Worm (Caenorhabditis elegans) whole organism, L1 larva: ENCODE measurements around the gene npr-32.

ENCODE experiments used
- C16A3.4 ChIP-seq: fragments of 150-350 bp; optimal IDR thresholded peaks from 2 replicates; lab custom pipeline; 2014; ENCODE audit warnings: missing biosample characterization, missing genetic modification characterization
- Y116A8C.19 ChIP-seq: sonication (generic microtip); optimal IDR thresholded peaks from 2 replicates; lab custom pipeline; 2016; ENCODE audit warnings: missing compliant biosample characterization, missing genetic modification characterization, borderline replicate concordance
- alr-1 ChIP-seq: fragments of 200-800 bp; sonication (Bioruptor generic); optimal IDR thresholded peaks from 2 replicates; lab custom pipeline; 2018; ENCODE audit warnings: borderline replicate concordance, mild to moderate bottlenecking, missing genetic modification characterization, missing compliant biosample characterization
- blmp-1 ChIP-seq: fragments of 150-350 bp; optimal IDR thresholded peaks from 2 replicates; lab custom pipeline; 2014; ENCODE audit warnings: missing biosample characterization, missing genetic modification characterization
- ceh-8 ChIP-seq: fragments of 200-800 bp; sonication (Bioruptor generic); optimal IDR thresholded peaks from 2 replicates; lab custom pipeline; 2018; ENCODE audit warnings: mild to moderate bottlenecking, missing genetic modification characterization, moderate library complexity, missing compliant biosample characterization
- ceh-82 ChIP-seq, 3 experiments: fragments of 150-350 bp in 1 of 3; sonication (generic microtip) in 2 of 3; optimal IDR thresholded peaks; 2 replicates each; lab custom pipeline; 2014 to 2017; ENCODE audit warnings: missing biosample characterization in 3 of 3, missing genetic modification characterization in 3 of 3
- ceh-88 ChIP-seq: fragments of 200-800 bp; sonication (Bioruptor generic); IDR thresholded peaks from 2 replicates; pipeline ENCODE4 v1.3.6; 2022; ENCODE audit warnings: missing genetic modification characterization, missing compliant biosample characterization
- dsc-1 ChIP-seq: sonication (generic microtip); optimal IDR thresholded peaks from 2 replicates; lab custom pipeline; 2016; ENCODE audit warnings: mild to moderate bottlenecking, missing genetic modification characterization, missing compliant biosample characterization
- elt-2 ChIP-seq: sonication (generic microtip); optimal IDR thresholded peaks from 2 replicates; lab custom pipeline; 2016; ENCODE audit warnings: missing genetic modification characterization, mild to moderate bottlenecking, inconsistent platforms, missing compliant biosample characterization, missing genetic modification reagents
- ets-5 ChIP-seq: fragments of 200-800 bp; sonication (Bioruptor generic); IDR thresholded peaks from 2 replicates; pipeline ENCODE4 v1.3.6; 2022; ENCODE audit warnings: missing genetic modification characterization, missing compliant biosample characterization
- grh-1 ChIP-seq: fragments of 200-800 bp; sonication (Bioruptor generic); IDR thresholded peaks from 2 replicates; pipeline ENCODE4 v1.3.6; 2022; ENCODE audit warnings: missing genetic modification reagents, missing genetic modification characterization, missing compliant biosample characterization
- hpl-2 ChIP-seq: fragments of 150-350 bp; optimal IDR thresholded peaks from 2 replicates; lab custom pipeline; 2014; ENCODE audit warnings: missing biosample characterization, missing genetic modification reagents, missing genetic modification characterization
- jun-1 ChIP-seq: fragments of 150-350 bp; optimal IDR thresholded peaks from 2 replicates; lab custom pipeline; 2014; ENCODE audit warnings: missing biosample characterization, missing genetic modification reagents, missing genetic modification characterization
- lin-13 ChIP-seq: fragments of 150-350 bp; optimal IDR thresholded peaks from 2 replicates; lab custom pipeline; 2014; ENCODE audit warnings: missing biosample characterization, missing genetic modification reagents, missing genetic modification characterization
- lin-14 ChIP-seq: fragments of 200-800 bp; sonication (Bioruptor generic); optimal IDR thresholded peaks from 2 replicates; lab custom pipeline; 2018; ENCODE audit warnings: mild to moderate bottlenecking, missing genetic modification characterization, moderate library complexity, missing compliant biosample characterization
- lin-15B ChIP-seq: fragments of 150-350 bp; sonication (generic microtip); optimal IDR thresholded peaks from 3 replicates; lab custom pipeline; 2014; ENCODE audit warnings: missing biosample characterization, missing genetic modification characterization
- lin-39 ChIP-seq: fragments of 150-350 bp; optimal IDR thresholded peaks from 2 replicates; lab custom pipeline; 2014; ENCODE audit warnings: missing biosample characterization, missing genetic modification reagents, missing genetic modification characterization
- lir-3 ChIP-seq: sonication (generic microtip); optimal IDR thresholded peaks from 2 replicates; lab custom pipeline; 2016; ENCODE audit warnings: mild to moderate bottlenecking, missing genetic modification characterization, moderate library complexity, missing compliant biosample characterization; ENCODE audit not compliant: poor library complexity
- lsy-2 ChIP-seq, 2 experiments: fragments of 150-350 bp; optimal IDR thresholded peaks; 2 replicates each; lab custom pipeline; 2014; ENCODE audit warnings: missing biosample characterization in 2 of 2, missing genetic modification characterization in 2 of 2
- mab-9 ChIP-seq: fragments of 200-800 bp; sonication (Bioruptor generic); IDR thresholded peaks from 2 replicates; pipeline ENCODE4 v1.3.6; 2022; ENCODE audit warnings: missing genetic modification reagents, missing genetic modification characterization, missing compliant biosample characterization
- nhr-12 ChIP-seq: sonication (generic microtip); optimal IDR thresholded peaks from 2 replicates; lab custom pipeline; 2017; ENCODE audit warnings: missing biosample characterization, missing genetic modification characterization
- nhr-47 ChIP-seq: sonication (generic microtip); optimal IDR thresholded peaks from 2 replicates; lab custom pipeline; 2016; ENCODE audit warnings: mild to moderate bottlenecking, missing genetic modification characterization, moderate library complexity, missing compliant biosample characterization
- nhr-76 ChIP-seq: sonication (generic microtip); optimal IDR thresholded peaks from 2 replicates; lab custom pipeline; 2017; ENCODE audit warnings: missing biosample characterization, missing genetic modification characterization
- nhr-77 ChIP-seq: fragments of 150-350 bp; optimal IDR thresholded peaks from 2 replicates; lab custom pipeline; 2014; ENCODE audit warnings: missing biosample characterization, missing genetic modification characterization
- nhr-84 ChIP-seq: sonication (generic microtip); optimal IDR thresholded peaks from 2 replicates; lab custom pipeline; 2017; ENCODE audit warnings: missing biosample characterization, missing genetic modification characterization
- pax-3 ChIP-seq: fragments of 200-800 bp; sonication (Bioruptor generic); optimal IDR thresholded peaks from 2 replicates; lab custom pipeline; 2018; ENCODE audit warnings: mild to moderate bottlenecking, missing genetic modification characterization, moderate library complexity, missing compliant biosample characterization
- rnt-1 ChIP-seq: sonication (generic microtip); optimal IDR thresholded peaks from 2 replicates; lab custom pipeline; 2016; ENCODE audit warnings: mild to moderate bottlenecking, missing genetic modification characterization, moderate library complexity, missing compliant biosample characterization
- snpc-4 ChIP-seq: fragments of 150-350 bp; optimal IDR thresholded peaks from 2 replicates; lab custom pipeline; 2014; ENCODE audit warnings: missing biosample characterization, missing genetic modification characterization
- snu-23 ChIP-seq: sonication (generic microtip); optimal IDR thresholded peaks from 2 replicates; lab custom pipeline; 2016; ENCODE audit warnings: missing genetic modification characterization, missing compliant biosample characterization
- sox-4 ChIP-seq: sonication (generic microtip); optimal IDR thresholded peaks from 2 replicates; lab custom pipeline; 2016; ENCODE audit warnings: missing genetic modification characterization, missing compliant biosample characterization
- sptf-1 ChIP-seq: fragments of 150-350 bp; optimal IDR thresholded peaks from 2 replicates; lab custom pipeline; 2014; ENCODE audit warnings: missing biosample characterization, missing genetic modification characterization
- swsn-7 ChIP-seq: sonication (generic microtip); optimal IDR thresholded peaks from 2 replicates; lab custom pipeline; 2016; ENCODE audit warnings: missing genetic modification characterization, missing compliant biosample characterization
- unc-130 ChIP-seq: fragments of 150-350 bp; optimal IDR thresholded peaks from 2 replicates; lab custom pipeline; 2017; ENCODE audit warnings: missing biosample characterization, missing genetic modification characterization, inconsistent platforms
- unc-30 ChIP-seq: sonication (generic microtip); optimal IDR thresholded peaks from 2 replicates; lab custom pipeline; 2017; ENCODE audit warnings: missing biosample characterization, missing genetic modification characterization
- xbp-1 ChIP-seq: sonication (generic microtip); optimal IDR thresholded peaks from 2 replicates; lab custom pipeline; 2016; ENCODE audit warnings: missing genetic modification characterization, missing compliant biosample characterization
- zag-1 ChIP-seq: fragments of 150-350 bp; optimal IDR thresholded peaks from 2 replicates; lab custom pipeline; 2014; ENCODE audit warnings: missing biosample characterization, missing genetic modification characterization
- zip-4 ChIP-seq: fragments of 200-800 bp; sonication (Bioruptor generic); optimal IDR thresholded peaks from 2 replicates; lab custom pipeline; 2018; ENCODE audit warnings: mild to moderate bottlenecking, missing genetic modification characterization, moderate library complexity, missing compliant biosample characterization
- ztf-11 ChIP-seq, 2 experiments: sonication (generic microtip); optimal IDR thresholded peaks; 2 replicates each; lab custom pipeline; 2016 to 2017; ENCODE audit warnings: missing genetic modification characterization in 2 of 2, missing biosample characterization in 1 of 2, missing compliant biosample characterization in 1 of 2

The npr-32 gene

ce11 chrIV:17189193-17189592, 41.7 kb downstream of the npr-32 start:
- no peak for TF ChIP-seq hpl-2 (GFP tag; lab: Kevin White, UChicago)
- no peak for TF ChIP-seq ets-5
- no peak for TF ChIP-seq alr-1 (tag; lab: Kevin White, UChicago)
- no peak for TF ChIP-seq lir-3 (tag; lab: Kevin White, UChicago)
- no peak for TF ChIP-seq Y116A8C.19 (tag; lab: Kevin White, UChicago)
- no peak for TF ChIP-seq sox-4
- TF ChIP-seq snpc-4 (tag; lab: Kevin White, UChicago), result no peak
- TF ChIP-seq zip-4 (GFP tag; lab: Kevin White, UChicago), result no peak
- TF ChIP-seq pax-3 (tag; lab: Kevin White, UChicago), result no peak
- no peak for TF ChIP-seq mab-9 (GFP tag; lab: Robert Waterston, UW)
- no peak for TF ChIP-seq unc-30
- TF ChIP-seq blmp-1 (tag; lab: Kevin White, UChicago), result no peak
- no peak for TF ChIP-seq ceh-88 (GFP tag; lab: Robert Waterston, UW)
- TF ChIP-seq nhr-77, result no peak
- no peak for TF ChIP-seq nhr-47 (tag; lab: Kevin White, UChicago)
- no peak for TF ChIP-seq ceh-8 (GFP tag; lab: Kevin White, UChicago)
- TF ChIP-seq unc-130 (tag; lab: Kevin White, UChicago), result no peak
- no peak for TF ChIP-seq dsc-1 (tag; lab: Kevin White, UChicago)
- TF ChIP-seq ztf-11 (tag; optimal IDR thresholded peaks at IDR 0.05; lab: Kevin White, UChicago), result no peak
- TF ChIP-seq xbp-1 (tag; lab: Kevin White, UChicago), result no peak

ce11 chrIV:17183629-17184028, 47.2 kb downstream of the npr-32 start, which contains the start of gene col-138:
col-138 (minus strand) TSS chrIV:17183729.
- TF ChIP-seq lir-3 (tag; lab: Kevin White, UChicago), result no peak
- no peak for TF ChIP-seq unc-130 (tag; lab: Kevin White, UChicago)
- no peak for TF ChIP-seq lin-39 (tag; lab: Kevin White, UChicago)
- TF ChIP-seq ceh-82 (tag; optimal IDR thresholded peaks at IDR 0.05; lab: Kevin White, UChicago), result no peak
- TF ChIP-seq zag-1 (tag; lab: Kevin White, UChicago), result no peak
- TF ChIP-seq nhr-76 (tag; lab: Kevin White, UChicago), result no peak
- TF ChIP-seq rnt-1, result no peak
- no peak for TF ChIP-seq snu-23 (GFP tag; lab: Kevin White, UChicago)
- no peak for TF ChIP-seq lin-13
- TF ChIP-seq C16A3.4 (tag; lab: Kevin White, UChicago), result no peak
- TF ChIP-seq nhr-84, result no peak
- TF ChIP-seq snpc-4 (tag; lab: Kevin White, UChicago), result no peak
- no peak for TF ChIP-seq lin-15B
- TF ChIP-seq lsy-2 (tag; optimal IDR thresholded peaks at IDR 0.05; lab: Kevin White, UChicago), result no peak
- no peak for TF ChIP-seq blmp-1 (tag; lab: Kevin White, UChicago)
- no peak for TF ChIP-seq grh-1
- no peak for TF ChIP-seq jun-1 (tag; lab: Kevin White, UChicago)
- TF ChIP-seq dsc-1 (tag; lab: Kevin White, UChicago), result no peak
- TF ChIP-seq nhr-12 (tag; lab: Kevin White, UChicago), result no peak
- TF ChIP-seq lin-14 (GFP tag; lab: Kevin White, UChicago), result no peak

- TF ChIP-seq elt-2 (tag; lab: Kevin White, UChicago) (no peak), swsn-7 (tag; lab: Kevin White, UChicago) (no peak), unc-130 (tag; lab: Kevin White, UChicago) (no peak), sptf-1 (tag; lab: Kevin White, UChicago) (no peak), ceh-8 (GFP tag; lab: Kevin White, UChicago) (peak; percentile 43), nhr-76 (tag; lab: Kevin White, UChicago) (no peak)
Observed at ce11 chrIV:17183032-17183608, 47.7 kb downstream of the npr-32 start.
